Worm (Caenorhabditis elegans) whole organism, L1 larva: ENCODE results near the gene ZK829.1.

Experiments
- dpl-1 ChIP-seq, 3 experiments: fragments of 150-350 bp in 2 of 3; sonication (generic microtip) in 1 of 3; optimal IDR thresholded peaks; 2 replicates each; lab custom pipeline; 2014 to 2017; ENCODE audit warnings: missing biosample characterization in 3 of 3, missing genetic modification characterization in 3 of 3, missing genetic modification reagents in 3 of 3
- elt-2 ChIP-seq: sonication (generic microtip); optimal IDR thresholded peaks from 2 replicates; lab custom pipeline; 2016; ENCODE audit warnings: missing genetic modification characterization, mild to moderate bottlenecking, inconsistent platforms, missing compliant biosample characterization, missing genetic modification reagents
- lin-35 ChIP-seq, 2 experiments: fragments of 150-350 bp; optimal IDR thresholded peaks; 2 replicates each; lab custom pipeline; 2014; ENCODE audit warnings: missing biosample characterization in 2 of 2, missing genetic modification characterization in 2 of 2, missing genetic modification reagents in 2 of 2
- lin-39 ChIP-seq: fragments of 150-350 bp; optimal IDR thresholded peaks from 2 replicates; lab custom pipeline; 2014; ENCODE audit warnings: missing biosample characterization, missing genetic modification reagents, missing genetic modification characterization
- snpc-4 ChIP-seq: fragments of 150-350 bp; optimal IDR thresholded peaks from 2 replicates; lab custom pipeline; 2014; ENCODE audit warnings: missing biosample characterization, missing genetic modification characterization
- unc-86 ChIP-seq: sonication (generic microtip); optimal IDR thresholded peaks from 2 replicates; lab custom pipeline; 2016; ENCODE audit warnings: missing genetic modification characterization, missing compliant biosample characterization

ce11 chrIV:11938554-11938953 is 3.7 kb downstream of the ZK829.1 start:
- TF ChIP-seq snpc-4 (tag; lab: Kevin White, UChicago) (no peak), elt-2 (tag; lab: Kevin White, UChicago) (no peak), lin-39 (tag; lab: Kevin White, UChicago) (no peak), unc-86 (tag; lab: Kevin White, UChicago) (no peak), lin-35 (GFP tag; optimal IDR thresholded peaks at IDR 0.05; lab: Kevin White, UChicago) (no peak), dpl-1 (GFP tag; optimal IDR thresholded peaks at IDR 0.05; lab: Kevin White, UChicago) (no peak)
